Worm (Caenorhabditis elegans) whole organism, L1 larva: ENCODE results near the gene str-48.

Experiments used
- C16A3.4 ChIP-seq: fragments of 150-350 bp; optimal IDR thresholded peaks from 2 replicates; lab custom pipeline; 2014; ENCODE audit warnings: missing biosample characterization, missing genetic modification characterization
- Y116A8C.19 ChIP-seq: sonication (generic microtip); optimal IDR thresholded peaks from 2 replicates; lab custom pipeline; 2016; ENCODE audit warnings: missing compliant biosample characterization, missing genetic modification characterization, borderline replicate concordance
- aha-1 ChIP-seq: fragments of 150-350 bp; optimal IDR thresholded peaks from 2 replicates; lab custom pipeline; 2014; ENCODE audit warnings: missing biosample characterization, missing genetic modification characterization
- aly-2 ChIP-seq: fragments of 150-350 bp; optimal IDR thresholded peaks from 2 replicates; lab custom pipeline; 2014; ENCODE audit warnings: missing biosample characterization, missing genetic modification characterization
- ama-1 ChIP-seq: fragments of 150-350 bp; optimal IDR thresholded peaks from 2 replicates; lab custom pipeline; 2014
- blmp-1 ChIP-seq: fragments of 150-350 bp; optimal IDR thresholded peaks from 2 replicates; lab custom pipeline; 2014; ENCODE audit warnings: missing biosample characterization, missing genetic modification characterization
- ceh-63 ChIP-seq: fragments of 200-800 bp; sonication (Bioruptor generic); optimal IDR thresholded peaks from 2 replicates; lab custom pipeline; 2018; ENCODE audit warnings: mild to moderate bottlenecking, missing genetic modification characterization, missing compliant biosample characterization
- ceh-82 ChIP-seq, 3 experiments: fragments of 150-350 bp in 1 of 3; sonication (generic microtip) in 2 of 3; optimal IDR thresholded peaks; 2 replicates each; lab custom pipeline; 2014 to 2017; ENCODE audit warnings: missing biosample characterization in 3 of 3, missing genetic modification characterization in 3 of 3
- ceh-88 ChIP-seq: fragments of 200-800 bp; sonication (Bioruptor generic); IDR thresholded peaks from 2 replicates; pipeline ENCODE4 v1.3.6; 2022; ENCODE audit warnings: missing genetic modification characterization, missing compliant biosample characterization
- dpl-1 ChIP-seq, 3 experiments: fragments of 150-350 bp in 2 of 3; sonication (generic microtip) in 1 of 3; optimal IDR thresholded peaks; 2 replicates each; lab custom pipeline; 2014 to 2017; ENCODE audit warnings: missing biosample characterization in 3 of 3, missing genetic modification characterization in 3 of 3, missing genetic modification reagents in 3 of 3
- efl-1 ChIP-seq, 4 experiments: fragments of 150-350 bp; optimal IDR thresholded peaks in 3 of 4; peaks in 1 of 4; 1 replicate in 1 of 4; 2 replicates in 3 of 4; lab custom pipeline; 2014; ENCODE audit warnings: missing biosample characterization in 2 of 4, missing genetic modification characterization in 2 of 4, missing genetic modification reagents in 2 of 4
- efl-3 ChIP-seq: fragments of 200-800 bp; sonication (Bioruptor generic); optimal IDR thresholded peaks from 2 replicates; lab custom pipeline; 2018; ENCODE audit warnings: mild to moderate bottlenecking, missing genetic modification characterization, missing compliant biosample characterization
- elt-2 ChIP-seq: sonication (generic microtip); optimal IDR thresholded peaks from 2 replicates; lab custom pipeline; 2016; ENCODE audit warnings: missing genetic modification characterization, mild to moderate bottlenecking, inconsistent platforms, missing compliant biosample characterization, missing genetic modification reagents
- elt-3 ChIP-seq, 6 experiments: fragments of 150-350 bp in 1 of 6; sonication (generic microtip); optimal IDR thresholded peaks; 2 replicates each; lab custom pipeline; 2017 to 2018; ENCODE audit warnings: missing biosample characterization in 6 of 6, missing genetic modification characterization in 6 of 6, inconsistent platforms in 1 of 6
- ets-5 ChIP-seq: fragments of 200-800 bp; sonication (Bioruptor generic); IDR thresholded peaks from 2 replicates; pipeline ENCODE4 v1.3.6; 2022; ENCODE audit warnings: missing genetic modification characterization, missing compliant biosample characterization
- fkh-10 ChIP-seq: sonication (generic microtip); optimal IDR thresholded peaks from 2 replicates; lab custom pipeline; 2017; ENCODE audit warnings: missing biosample characterization, missing genetic modification reagents, missing genetic modification characterization
- fkh-4 ChIP-seq: sonication (generic microtip); optimal IDR thresholded peaks from 2 replicates; lab custom pipeline; 2016; ENCODE audit warnings: missing compliant biosample characterization, missing genetic modification characterization, borderline replicate concordance
- fos-1 ChIP-seq: fragments of 150-350 bp; optimal IDR thresholded peaks from 2 replicates; lab custom pipeline; 2014; ENCODE audit warnings: missing biosample characterization, missing genetic modification characterization
- grh-1 ChIP-seq: fragments of 200-800 bp; sonication (Bioruptor generic); IDR thresholded peaks from 2 replicates; pipeline ENCODE4 v1.3.6; 2022; ENCODE audit warnings: missing genetic modification reagents, missing genetic modification characterization, missing compliant biosample characterization
- hlh-17 ChIP-seq: fragments of 200-800 bp; sonication (Bioruptor generic); optimal IDR thresholded peaks from 2 replicates; lab custom pipeline; 2018; ENCODE audit warnings: missing genetic modification characterization, mild to moderate bottlenecking, missing compliant biosample characterization, moderate library complexity, borderline replicate concordance
- irx-1 ChIP-seq: sonication (generic microtip); optimal IDR thresholded peaks from 2 replicates; lab custom pipeline; 2016; ENCODE audit warnings: missing genetic modification characterization, missing compliant biosample characterization
- jun-1 ChIP-seq: fragments of 150-350 bp; optimal IDR thresholded peaks from 2 replicates; lab custom pipeline; 2014; ENCODE audit warnings: missing biosample characterization, missing genetic modification reagents, missing genetic modification characterization
- lin-15B ChIP-seq: fragments of 150-350 bp; sonication (generic microtip); optimal IDR thresholded peaks from 3 replicates; lab custom pipeline; 2014; ENCODE audit warnings: missing biosample characterization, missing genetic modification characterization
- lin-35 ChIP-seq, 2 experiments: fragments of 150-350 bp; optimal IDR thresholded peaks; 2 replicates each; lab custom pipeline; 2014; ENCODE audit warnings: missing biosample characterization in 2 of 2, missing genetic modification characterization in 2 of 2, missing genetic modification reagents in 2 of 2
- mab-9 ChIP-seq: fragments of 200-800 bp; sonication (Bioruptor generic); IDR thresholded peaks from 2 replicates; pipeline ENCODE4 v1.3.6; 2022; ENCODE audit warnings: missing genetic modification reagents, missing genetic modification characterization, missing compliant biosample characterization
- mdl-1 ChIP-seq, 2 experiments: fragments of 150-350 bp; optimal IDR thresholded peaks; 2 replicates each; lab custom pipeline; 2014 to 2017; ENCODE audit warnings: missing biosample characterization in 2 of 2, missing genetic modification characterization in 2 of 2, inconsistent platforms in 1 of 2
- mef-2 ChIP-seq: fragments of 150-350 bp; optimal IDR thresholded peaks from 2 replicates; lab custom pipeline; 2014; ENCODE audit warnings: missing biosample characterization, missing genetic modification characterization
- mep-1 ChIP-seq: fragments of 150-350 bp; optimal IDR thresholded peaks from 2 replicates; lab custom pipeline; 2014; ENCODE audit warnings: missing biosample characterization, missing genetic modification characterization
- nhr-12 ChIP-seq: sonication (generic microtip); optimal IDR thresholded peaks from 2 replicates; lab custom pipeline; 2017; ENCODE audit warnings: missing biosample characterization, missing genetic modification characterization
- nhr-19 ChIP-seq: fragments of 200-800 bp; sonication (Bioruptor generic); conservative IDR thresholded peaks from 2 replicates; pipeline ENCODE4 v1.3.6; 2022; ENCODE audit warnings: missing genetic modification characterization, missing compliant biosample characterization
- nhr-20 ChIP-seq: sonication (generic microtip); optimal IDR thresholded peaks from 2 replicates; lab custom pipeline; 2016; ENCODE audit warnings: mild to moderate bottlenecking, missing genetic modification characterization, missing compliant biosample characterization
- nhr-237 ChIP-seq: fragments of 150-350 bp; optimal IDR thresholded peaks from 2 replicates; lab custom pipeline; 2014; ENCODE audit warnings: missing biosample characterization, missing genetic modification characterization
- nhr-28 ChIP-seq: fragments of 150-350 bp; optimal IDR thresholded peaks from 2 replicates; lab custom pipeline; 2014; ENCODE audit warnings: missing biosample characterization, missing genetic modification characterization
- nhr-47 ChIP-seq: sonication (generic microtip); optimal IDR thresholded peaks from 2 replicates; lab custom pipeline; 2016; ENCODE audit warnings: mild to moderate bottlenecking, missing genetic modification characterization, moderate library complexity, missing compliant biosample characterization
- nhr-71 ChIP-seq: sonication (generic microtip); optimal IDR thresholded peaks from 2 replicates; lab custom pipeline; 2016; ENCODE audit warnings: mild to moderate bottlenecking, missing genetic modification characterization, moderate library complexity, missing compliant biosample characterization
- nhr-76 ChIP-seq: sonication (generic microtip); optimal IDR thresholded peaks from 2 replicates; lab custom pipeline; 2017; ENCODE audit warnings: missing biosample characterization, missing genetic modification characterization
- nhr-77 ChIP-seq: fragments of 150-350 bp; optimal IDR thresholded peaks from 2 replicates; lab custom pipeline; 2014; ENCODE audit warnings: missing biosample characterization, missing genetic modification characterization
- nhr-84 ChIP-seq: sonication (generic microtip); optimal IDR thresholded peaks from 2 replicates; lab custom pipeline; 2017; ENCODE audit warnings: missing biosample characterization, missing genetic modification characterization
- nhr-85 ChIP-seq: sonication (generic microtip); peaks from one replicate; lab custom pipeline; 2016; ENCODE audit warnings: missing genetic modification characterization, inconsistent platforms, missing compliant biosample characterization
- nhr-90 ChIP-seq: sonication (generic microtip); optimal IDR thresholded peaks from 2 replicates; lab custom pipeline; 2016; ENCODE audit warnings: mild to moderate bottlenecking, missing genetic modification characterization, missing compliant biosample characterization; ENCODE audit not compliant: poor library complexity
- pax-3 ChIP-seq: fragments of 200-800 bp; sonication (Bioruptor generic); optimal IDR thresholded peaks from 2 replicates; lab custom pipeline; 2018; ENCODE audit warnings: mild to moderate bottlenecking, missing genetic modification characterization, moderate library complexity, missing compliant biosample characterization
- rnt-1 ChIP-seq: sonication (generic microtip); optimal IDR thresholded peaks from 2 replicates; lab custom pipeline; 2016; ENCODE audit warnings: mild to moderate bottlenecking, missing genetic modification characterization, moderate library complexity, missing compliant biosample characterization
- skn-1 ChIP-seq: fragments of 150-350 bp; optimal IDR thresholded peaks from 2 replicates; lab custom pipeline; 2014; ENCODE audit warnings: missing biosample characterization, missing genetic modification characterization
- snu-23 ChIP-seq: sonication (generic microtip); optimal IDR thresholded peaks from 2 replicates; lab custom pipeline; 2016; ENCODE audit warnings: missing genetic modification characterization, missing compliant biosample characterization
- sptf-1 ChIP-seq: fragments of 150-350 bp; optimal IDR thresholded peaks from 2 replicates; lab custom pipeline; 2014; ENCODE audit warnings: missing biosample characterization, missing genetic modification characterization
- swsn-7 ChIP-seq: sonication (generic microtip); optimal IDR thresholded peaks from 2 replicates; lab custom pipeline; 2016; ENCODE audit warnings: missing genetic modification characterization, missing compliant biosample characterization
- tbx-2 ChIP-seq: sonication (generic microtip); optimal IDR thresholded peaks from 2 replicates; lab custom pipeline; 2016; ENCODE audit warnings: missing genetic modification characterization, missing compliant biosample characterization
- unc-30 ChIP-seq: sonication (generic microtip); optimal IDR thresholded peaks from 2 replicates; lab custom pipeline; 2017; ENCODE audit warnings: missing biosample characterization, missing genetic modification characterization
- unc-62 ChIP-seq: fragments of 150-350 bp; optimal IDR thresholded peaks from 2 replicates; lab custom pipeline; 2014; ENCODE audit warnings: missing biosample characterization, missing genetic modification reagents, missing genetic modification characterization
- vab-15 ChIP-seq: sonication (generic microtip); optimal IDR thresholded peaks from 2 replicates; lab custom pipeline; 2017; ENCODE audit warnings: missing genotype, mild to moderate bottlenecking, missing genetic modification characterization, missing compliant biosample characterization
- xbp-1 ChIP-seq: sonication (generic microtip); optimal IDR thresholded peaks from 2 replicates; lab custom pipeline; 2016; ENCODE audit warnings: missing genetic modification characterization, missing compliant biosample characterization
- zag-1 ChIP-seq: fragments of 150-350 bp; optimal IDR thresholded peaks from 2 replicates; lab custom pipeline; 2014; ENCODE audit warnings: missing biosample characterization, missing genetic modification characterization
- zip-4 ChIP-seq: fragments of 200-800 bp; sonication (Bioruptor generic); optimal IDR thresholded peaks from 2 replicates; lab custom pipeline; 2018; ENCODE audit warnings: mild to moderate bottlenecking, missing genetic modification characterization, moderate library complexity, missing compliant biosample characterization
- ztf-11 ChIP-seq, 2 experiments: sonication (generic microtip); optimal IDR thresholded peaks; 2 replicates each; lab custom pipeline; 2016 to 2017; ENCODE audit warnings: missing genetic modification characterization in 2 of 2, missing biosample characterization in 1 of 2, missing compliant biosample characterization in 1 of 2

The str-48 gene

ce11 chrIV:7099377-7099776, 22.4 kb upstream of the str-48 start:
- TF ChIP-seq unc-30 (tag; lab: Kevin White, UChicago) (no peak), vab-15 (tag; lab: Kevin White, UChicago) (no peak), mdl-1 (tag; optimal IDR thresholded peaks at IDR 0.05; lab: Kevin White, UChicago) (no peak), irx-1 (tag; lab: Kevin White, UChicago) (no peak), ets-5 (no peak), swsn-7 (no peak), nhr-76 (no peak), blmp-1 (tag; lab: Kevin White, UChicago) (peak; percentile 13), nhr-85 (tag; lab: Kevin White, UChicago) (no peak), tbx-2 (tag; lab: Kevin White, UChicago) (peak; percentile 15), zip-4 (GFP tag; lab: Kevin White, UChicago) (no peak), lin-35 (GFP tag; optimal IDR thresholded peaks at IDR 0.05; lab: Kevin White, UChicago) (no peak), nhr-12 (tag; lab: Kevin White, UChicago) (no peak), mep-1 (no peak), fos-1 (no peak), nhr-47 (tag; lab: Kevin White, UChicago) (no peak), fkh-4 (tag; lab: Kevin White, UChicago) (no peak), dpl-1 (GFP tag; optimal IDR thresholded peaks at IDR 0.05; lab: Kevin White, UChicago) (no peak), sptf-1 (tag; lab: Kevin White, UChicago) (no peak), efl-1 (optimal IDR thresholded peaks at IDR 0.05; lab: Kevin White, UChicago) (peak; percentile 7 to 24), efl-1 (GFP tag; optimal IDR thresholded peaks at IDR 0.05 in 1 of 2; lab: Kevin White, UChicago) (no peak), ceh-88 (no peak), grh-1 (GFP tag; lab: Robert Waterston, UW) (no peak), ztf-11 (tag; optimal IDR thresholded peaks at IDR 0.05; lab: Kevin White, UChicago) (no peak), mab-9 (GFP tag; lab: Robert Waterston, UW) (no peak), aly-2 (tag; lab: Kevin White, UChicago) (no peak), pax-3 (tag; lab: Kevin White, UChicago) (no peak), nhr-20 (peak; percentile 34), efl-3 (GFP tag; lab: Kevin White, UChicago) (no peak), nhr-28 (tag; lab: Kevin White, UChicago) (no peak), ceh-82 (tag; optimal IDR thresholded peaks at IDR 0.05; lab: Kevin White, UChicago) (no peak), snu-23 (GFP tag; lab: Kevin White, UChicago) (peak; percentile 28), nhr-90 (tag; lab: Kevin White, UChicago) (no peak), ama-1 (lab: Kevin White, UChicago) (no peak), zag-1 (tag; lab: Kevin White, UChicago) (no peak), aha-1 (tag; lab: Kevin White, UChicago) (no peak), jun-1 (no peak), unc-62 (no peak), hlh-17 (no peak), skn-1 (tag; lab: Kevin White, UChicago) (peak; percentile 3), nhr-71 (tag; lab: Kevin White, UChicago) (peak; percentile 52), fkh-10 (GFP tag; lab: Kevin White, UChicago) (no peak), C16A3.4 (tag; lab: Kevin White, UChicago) (no peak), nhr-237 (tag; lab: Kevin White, UChicago) (no peak), rnt-1 (peak; percentile 70), nhr-84 (tag; lab: Kevin White, UChicago) (no peak), ceh-63 (GFP tag; lab: Kevin White, UChicago) (no peak), mef-2 (tag; lab: Kevin White, UChicago) (no peak), xbp-1 (tag; lab: Kevin White, UChicago) (no peak), nhr-77 (peak; percentile 12), Y116A8C.19 (tag; lab: Kevin White, UChicago) (no peak), elt-3 (tag; optimal IDR thresholded peaks at IDR 0.05; lab: Kevin White, UChicago) (no peak), elt-2 (tag; lab: Kevin White, UChicago) (no peak), lin-15B (tag; lab: Kevin White, UChicago) (no peak), nhr-19 (peak; percentile 39)
